Worm (Caenorhabditis elegans) whole organism, late embryonic: ENCODE data around the gene ckk-1.
A peak's percentile ranks its signal among the peaks of the same experiment; 100 is the strongest.

Source experiments
- C38D4.7 ChIP-seq: fragments of 200-800 bp; sonication (Bioruptor generic); optimal IDR thresholded peaks from 2 replicates; lab custom pipeline; 2018; ENCODE audit warnings: mild to moderate bottlenecking, missing genetic modification characterization, moderate library complexity, missing compliant biosample characterization
- F13H6.1 ChIP-seq: sonication (generic microtip); optimal IDR thresholded peaks from 2 replicates; lab custom pipeline; 2016; ENCODE audit warnings: missing genetic modification characterization, missing compliant biosample characterization
- K09A11.1 ChIP-seq: sonication (generic microtip); optimal IDR thresholded peaks from 2 replicates; lab custom pipeline; 2017; ENCODE audit warnings: antibody characterized with exemption, mild to moderate bottlenecking, missing genetic modification characterization, missing compliant biosample characterization; ENCODE audit not compliant: insufficient read depth
- T23F11.4 ChIP-seq: fragments of 200-800 bp; sonication (Bioruptor generic); optimal IDR thresholded peaks from 2 replicates; lab custom pipeline; 2018; ENCODE audit warnings: mild to moderate bottlenecking, missing genetic modification characterization, missing compliant biosample characterization
- Y22D7AL.16 ChIP-seq: sonication (generic microtip); optimal IDR thresholded peaks from 2 replicates; lab custom pipeline; 2016; ENCODE audit warnings: missing genetic modification characterization, missing compliant biosample characterization
- ahr-1 ChIP-seq: sonication (generic microtip); optimal IDR thresholded peaks from 2 replicates; lab custom pipeline; 2016; ENCODE audit warnings: missing genetic modification characterization, missing compliant biosample characterization
- ama-1 ChIP-seq: fragments of 150-350 bp; optimal IDR thresholded peaks from 2 replicates; lab custom pipeline; 2014
- ceh-18 ChIP-seq: sonication (generic microtip); optimal IDR thresholded peaks from 2 replicates; lab custom pipeline; 2016; ENCODE audit warnings: missing genetic modification characterization, missing compliant biosample characterization
- ceh-2 ChIP-seq: sonication (generic microtip); optimal IDR thresholded peaks from 2 replicates; lab custom pipeline; 2016; ENCODE audit warnings: missing genotype, missing genetic modification characterization, missing compliant biosample characterization
- ceh-24 ChIP-seq: sonication (generic microtip); optimal IDR thresholded peaks from 2 replicates; lab custom pipeline; 2016; ENCODE audit warnings: mild to moderate bottlenecking, missing genetic modification characterization, missing compliant biosample characterization
- ceh-31 ChIP-seq: sonication (generic microtip); optimal IDR thresholded peaks from 2 replicates; lab custom pipeline; 2016; ENCODE audit warnings: missing genetic modification characterization, missing compliant biosample characterization
- ceh-6 ChIP-seq: fragments of 200-800 bp; sonication (Bioruptor generic); optimal IDR thresholded peaks from 2 replicates; lab custom pipeline; 2018; ENCODE audit warnings: mild to moderate bottlenecking, missing genetic modification characterization, missing compliant biosample characterization
- ceh-9 ChIP-seq: sonication (generic microtip); optimal IDR thresholded peaks from 2 replicates; lab custom pipeline; 2016; ENCODE audit warnings: mild to moderate bottlenecking, missing genetic modification characterization, inconsistent platforms, missing compliant biosample characterization
- che-1 ChIP-seq: sonication (generic microtip); optimal IDR thresholded peaks from 2 replicates; lab custom pipeline; 2016; ENCODE audit warnings: mild to moderate bottlenecking, missing genetic modification characterization, missing compliant biosample characterization
- dmd-4 ChIP-seq: sonication (generic microtip); optimal IDR thresholded peaks from 2 replicates; lab custom pipeline; 2016; ENCODE audit warnings: borderline replicate concordance, missing genetic modification characterization, missing compliant biosample characterization
- elt-2 ChIP-seq: sonication (generic microtip); optimal IDR thresholded peaks from 2 replicates; lab custom pipeline; 2016; ENCODE audit warnings: missing genetic modification reagents, missing genetic modification characterization, missing compliant biosample characterization
- elt-4 ChIP-seq: sonication (generic microtip); optimal IDR thresholded peaks from 2 replicates; lab custom pipeline; 2016; ENCODE audit warnings: missing genetic modification characterization, missing compliant biosample characterization
- ets-4 ChIP-seq: sonication (generic microtip); optimal IDR thresholded peaks from 2 replicates; lab custom pipeline; 2016; ENCODE audit warnings: missing genetic modification characterization, missing compliant biosample characterization
- fax-1 ChIP-seq: sonication (generic microtip); optimal IDR thresholded peaks from 2 replicates; lab custom pipeline; 2016; ENCODE audit warnings: missing genotype, missing genetic modification characterization, missing compliant biosample characterization
- fkh-6 ChIP-seq: sonication (generic microtip); optimal IDR thresholded peaks from 2 replicates; lab custom pipeline; 2016; ENCODE audit warnings: missing genetic modification characterization, missing compliant biosample characterization
- hlh-13 ChIP-seq: fragments of 200-800 bp; sonication (Bioruptor generic); optimal IDR thresholded peaks from 2 replicates; lab custom pipeline; 2018; ENCODE audit warnings: mild to moderate bottlenecking, missing genetic modification characterization, missing compliant biosample characterization
- hlh-6 ChIP-seq: sonication (generic microtip); optimal IDR thresholded peaks from 2 replicates; lab custom pipeline; 2016; ENCODE audit warnings: missing genotype, missing genetic modification characterization, missing compliant biosample characterization
- hlh-8 ChIP-seq: sonication (generic microtip); optimal IDR thresholded peaks from 2 replicates; lab custom pipeline; 2016; ENCODE audit warnings: missing genotype, missing genetic modification characterization, missing compliant biosample characterization
- lim-6 ChIP-seq: sonication (generic microtip); optimal IDR thresholded peaks from 2 replicates; lab custom pipeline; 2016; ENCODE audit warnings: missing genetic modification characterization, missing compliant biosample characterization
- madf-2 ChIP-seq: sonication (generic microtip); optimal IDR thresholded peaks from 2 replicates; lab custom pipeline; 2017; ENCODE audit warnings: missing genetic modification characterization, missing compliant biosample characterization
- mec-3 ChIP-seq: sonication (generic microtip); optimal IDR thresholded peaks from 2 replicates; lab custom pipeline; 2016; ENCODE audit warnings: borderline replicate concordance, missing genetic modification characterization, missing compliant biosample characterization
- nfya-1 ChIP-seq: sonication (generic microtip); optimal IDR thresholded peaks from 2 replicates; lab custom pipeline; 2017; ENCODE audit warnings: missing genetic modification characterization, mild to moderate bottlenecking, missing compliant biosample characterization, antibody characterized with exemption, moderate library complexity
- pros-1 ChIP-seq: fragments of 150-350 bp; optimal IDR thresholded peaks from 2 replicates; lab custom pipeline; 2014; ENCODE audit warnings: missing biosample characterization, missing genetic modification reagents, missing genetic modification characterization
- ref-2 ChIP-seq: sonication (generic microtip); optimal IDR thresholded peaks from 2 replicates; lab custom pipeline; 2016; ENCODE audit warnings: missing genetic modification characterization, missing compliant biosample characterization
- syd-9 ChIP-seq: sonication (generic microtip); optimal IDR thresholded peaks from 2 replicates; lab custom pipeline; 2016; ENCODE audit warnings: mild to moderate bottlenecking, missing genetic modification characterization, moderate library complexity, missing compliant biosample characterization
- tbx-2 ChIP-seq: sonication (generic microtip); optimal IDR thresholded peaks from 2 replicates; lab custom pipeline; 2016; ENCODE audit warnings: missing genetic modification characterization, missing compliant biosample characterization
- ttx-3 ChIP-seq: sonication (generic microtip); optimal IDR thresholded peaks from 2 replicates; lab custom pipeline; 2016; ENCODE audit warnings: missing genetic modification reagents, missing genetic modification characterization, missing compliant biosample characterization
- unc-42 ChIP-seq: sonication (generic microtip); optimal IDR thresholded peaks from 2 replicates; lab custom pipeline; 2016; ENCODE audit warnings: missing genotype, missing genetic modification characterization, missing compliant biosample characterization
- unc-55 ChIP-seq: sonication (generic microtip); optimal IDR thresholded peaks from 2 replicates; lab custom pipeline; 2017; ENCODE audit warnings: missing biosample characterization, missing genetic modification reagents, missing genetic modification characterization
- zip-5 ChIP-seq: sonication (generic microtip); optimal IDR thresholded peaks from 2 replicates; lab custom pipeline; 2016; ENCODE audit warnings: missing genetic modification characterization, missing compliant biosample characterization

ckk-1 gene

DNA sequence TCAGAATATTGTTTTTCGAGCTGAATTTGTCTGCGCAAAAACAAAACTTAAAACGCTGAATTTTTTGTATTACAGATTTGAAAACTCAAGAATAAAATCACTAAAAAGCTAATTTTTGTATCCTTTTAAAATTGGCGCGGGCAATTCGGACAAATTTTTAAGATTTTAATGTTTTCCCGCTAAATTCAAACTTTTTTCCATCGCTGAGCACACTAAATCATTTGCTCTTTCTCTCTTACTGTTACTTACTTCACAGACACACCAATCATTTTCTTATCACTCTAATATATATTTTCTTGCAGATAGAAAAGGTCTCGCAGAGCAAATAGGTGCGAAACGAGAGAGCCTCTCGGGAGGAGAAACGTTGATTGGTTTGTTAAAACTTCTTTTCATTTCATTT, 28.7 kb downstream of the ckk-1 start, which contains the start of gene par-3:
Gene par-3, plus strand, starts transcription at position 301 of the 400 bp plus-strand sequence.
- no peak for TF ChIP-seq K09A11.1 (tag; lab: Kevin White, UChicago)
- no peak for TF ChIP-seq ceh-6
- no peak for TF ChIP-seq ceh-24 (tag; lab: Kevin White, UChicago)
- no peak for TF ChIP-seq syd-9
- TF ChIP-seq elt-2 (tag; lab: Kevin White, UChicago): no peak
- no peak for TF ChIP-seq F13H6.1 (tag; lab: Kevin White, UChicago)
- TF ChIP-seq hlh-6: no peak
- no peak for TF ChIP-seq ceh-2 (tag; lab: Kevin White, UChicago)
- TF ChIP-seq zip-5 (tag; lab: Kevin White, UChicago): no peak
- TF ChIP-seq, all 69 proteins: peak for 0

DNA sequence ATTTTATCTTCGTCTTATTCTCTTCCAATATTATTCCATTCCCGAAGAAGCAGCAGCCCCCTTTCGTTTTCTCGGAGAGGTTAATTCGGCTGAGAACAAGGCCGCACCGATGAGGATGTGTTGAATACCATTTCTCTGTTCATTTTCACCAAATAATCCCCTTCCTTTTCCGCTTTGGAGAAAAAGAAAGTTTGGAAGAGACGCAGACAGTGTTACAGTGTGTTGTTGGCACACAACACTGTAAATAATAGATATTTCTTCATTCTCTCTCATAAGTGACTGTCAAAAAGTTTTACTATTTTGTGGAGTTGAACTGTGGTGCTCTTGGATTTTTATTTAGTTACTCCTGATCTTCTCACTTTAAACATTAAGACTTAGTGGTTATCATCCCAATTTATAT, 30.0 kb downstream of the ckk-1 start:
- no peak for TF ChIP-seq T23F11.4
- TF ChIP-seq ets-4 (tag; lab: Kevin White, UChicago): peak; percentile 23

DNA sequence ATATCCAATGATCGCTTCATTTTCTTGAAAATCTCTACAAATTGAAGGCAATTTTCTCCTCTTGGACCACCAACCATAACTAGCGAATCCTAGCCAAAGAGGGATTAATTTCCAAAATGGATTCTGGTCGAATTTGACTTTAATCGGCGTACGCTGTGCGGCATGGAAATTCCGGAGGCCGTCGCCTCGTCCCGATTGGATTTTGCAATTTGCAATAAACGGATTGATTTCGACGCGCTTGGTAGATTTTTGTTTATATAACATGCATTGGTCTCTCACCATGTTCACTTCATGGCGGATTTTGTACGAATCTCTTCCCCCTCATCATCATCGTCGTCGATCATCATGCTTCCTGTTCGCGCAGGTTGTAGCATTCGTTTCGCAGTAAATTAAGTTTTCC, 30.4 kb downstream of the ckk-1 start:
- TF ChIP-seq ceh-24 (tag; lab: Kevin White, UChicago) (no peak), K09A11.1 (tag; lab: Kevin White, UChicago) (no peak), unc-42 (tag; lab: Kevin White, UChicago) (peak; percentile 52), che-1 (tag; lab: Kevin White, UChicago) (no peak), tbx-2 (tag; lab: Kevin White, UChicago) (no peak), Y22D7AL.16 (no peak), ceh-31 (peak; percentile 7)

DNA sequence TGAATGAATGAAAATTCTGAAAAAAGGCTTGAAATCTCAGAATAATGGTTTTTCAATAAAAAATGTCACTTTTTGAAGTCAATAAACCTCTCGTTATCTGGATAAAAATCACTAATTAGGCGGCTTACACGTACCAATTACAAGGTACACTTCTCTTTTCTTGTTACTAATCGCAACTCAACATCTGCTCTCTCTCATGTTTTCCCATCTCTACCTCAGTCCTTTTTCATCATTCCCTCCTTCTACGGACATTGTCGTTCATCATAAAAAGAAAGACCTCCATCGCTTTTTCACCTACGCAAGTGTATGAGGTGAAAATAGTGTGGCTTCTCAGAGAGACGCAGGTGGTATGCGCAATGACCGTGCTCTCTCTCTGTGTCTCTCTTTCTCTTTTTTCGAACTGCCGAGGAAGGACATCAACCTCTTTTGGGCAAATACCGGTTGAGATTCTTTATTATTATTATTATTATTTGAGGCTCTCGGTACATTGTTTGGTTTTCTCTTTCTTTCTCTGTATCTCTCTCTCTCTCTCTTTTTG, 32.7 kb downstream of the ckk-1 start:
- TF ChIP-seq unc-55 (GFP tag; lab: Kevin White, UChicago) (peak; percentile 19), dmd-4 (tag; lab: Kevin White, UChicago) (no peak), ama-1 (lab: Kevin White, UChicago) (no peak), elt-2 (tag; lab: Kevin White, UChicago) (no peak), tbx-2 (tag; lab: Kevin White, UChicago) (peak; percentile 54), nfya-1 (tag; lab: Kevin White, UChicago) (peak; percentile 30)

DNA sequence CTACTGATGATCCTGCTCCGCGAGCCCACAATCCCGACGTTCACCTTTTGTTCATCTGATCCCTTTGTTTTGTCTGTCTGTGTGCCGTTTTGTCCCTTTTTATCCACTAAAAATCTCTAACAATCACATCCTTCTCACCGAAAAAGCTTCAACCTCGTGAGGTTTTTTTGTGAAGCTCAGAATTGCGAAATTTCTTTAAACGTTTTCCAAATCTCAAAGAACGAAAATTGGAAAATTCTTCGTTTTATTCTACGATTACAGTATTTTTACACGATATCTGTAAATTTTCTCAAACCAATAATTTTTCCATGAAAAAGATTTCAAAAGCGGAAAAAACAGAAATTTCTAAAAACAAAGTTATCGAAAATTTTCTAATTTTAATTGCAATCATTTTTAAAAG, 38.9 kb downstream of the ckk-1 start:
- TF ChIP-seq ama-1 (lab: Kevin White, UChicago) (no peak), F13H6.1 (tag; lab: Kevin White, UChicago) (no peak), hlh-13 (GFP tag; lab: Kevin White, UChicago) (no peak), ahr-1 (no peak), C38D4.7 (no peak), ref-2 (tag; lab: Kevin White, UChicago) (no peak), unc-55 (GFP tag; lab: Kevin White, UChicago) (no peak), lim-6 (tag; lab: Kevin White, UChicago) (no peak), ttx-3 (no peak)

DNA sequence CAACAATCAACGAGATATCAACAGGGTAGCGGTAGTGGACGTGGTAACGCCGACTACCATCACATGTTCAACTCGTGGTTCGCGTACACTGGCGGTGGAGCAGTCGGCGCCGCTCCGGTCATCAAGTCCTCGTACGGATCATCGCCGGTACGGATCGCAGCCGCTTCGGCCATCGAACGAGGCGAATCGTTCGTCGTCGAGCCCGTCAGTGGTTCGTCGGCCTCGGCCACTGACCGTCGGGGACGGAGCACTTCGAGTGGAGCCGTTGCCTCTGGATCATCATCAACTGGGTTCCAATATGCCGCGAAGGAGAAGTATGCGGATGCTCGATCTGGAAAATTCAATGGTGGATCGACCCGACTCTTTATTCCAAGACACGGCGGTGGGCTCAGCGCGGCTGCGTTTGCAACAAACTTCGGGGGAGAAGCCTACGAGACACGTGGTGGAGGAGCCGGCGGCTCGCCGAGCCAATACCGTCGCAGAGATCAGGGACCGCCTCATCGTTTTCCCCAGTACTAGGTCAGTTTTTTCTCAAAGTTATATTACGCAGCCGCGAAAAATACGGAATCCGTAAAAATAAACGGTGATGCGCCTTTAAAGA, 40.2 kb downstream of the ckk-1 start:
- TF ChIP-seq mec-3 (tag; lab: Kevin White, UChicago): peak; percentile 49
- no peak for TF ChIP-seq ceh-9 (tag; lab: Kevin White, UChicago)
- no peak for TF ChIP-seq madf-2 (tag; lab: Kevin White, UChicago)
- TF ChIP-seq, all 69 proteins: peak for 1

DNA sequence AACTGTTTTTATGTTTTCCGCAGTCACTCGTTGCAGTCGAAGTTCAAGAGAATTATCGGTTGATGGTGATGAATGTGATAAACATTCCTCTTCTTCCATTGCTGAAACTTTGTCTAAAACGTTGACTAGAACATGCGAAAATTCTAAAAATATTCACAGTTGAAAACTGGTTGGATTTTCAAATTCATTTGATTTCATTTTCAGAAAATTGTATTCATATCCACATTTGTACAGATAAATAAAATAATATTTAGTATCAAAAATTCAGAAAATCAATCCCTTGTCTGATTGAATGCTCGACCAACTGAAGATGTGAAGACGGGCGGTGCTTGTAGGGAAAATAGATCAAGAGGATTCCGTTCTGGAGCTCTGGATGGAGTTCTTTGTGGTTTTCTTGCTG, 42.5 kb downstream of the ckk-1 start, which contains the start of gene F54E7.9:
Gene F54E7.9, minus strand, starts transcription at position 101 of the 400 bp plus-strand sequence.
- TF ChIP-seq pros-1 (tag; lab: Kevin White, UChicago): no peak
- no peak for TF ChIP-seq hlh-8 (tag; lab: Kevin White, UChicago)
- no peak for TF ChIP-seq fax-1 (tag; lab: Kevin White, UChicago)
- TF ChIP-seq ceh-18 (tag; lab: Kevin White, UChicago): no peak
- no peak for TF ChIP-seq fkh-6 (tag; lab: Kevin White, UChicago)
- no peak for TF ChIP-seq elt-4 (tag; lab: Kevin White, UChicago)
- no peak for TF ChIP-seq ref-2 (tag; lab: Kevin White, UChicago)
